Fruit fly (Drosophila melanogaster) whole organism, embryonic: ENCODE data around the gene CG32066.

Source experiments
- CG2116 ChIP-seq: fragments of 200-800 bp; sonication (Bioruptor generic); optimal IDR thresholded peaks from 3 replicates; lab custom pipeline; 2018; ENCODE audit warnings: missing biosample characterization, mild to moderate bottlenecking, missing genetic modification characterization
- CG32532 ChIP-seq: fragments of 200-800 bp; sonication (Bioruptor generic); IDR thresholded peaks from 2 replicates; pipeline ENCODE4 v1.3.6; 2022; ENCODE audit warnings: missing biosample characterization, missing genetic modification characterization
- Lpt ChIP-seq: fragments of >200 bp; optimal IDR thresholded peaks from 2 replicates; lab custom pipeline; 2018; ENCODE audit warnings: missing biosample characterization, missing genetic modification characterization
- NFAT ChIP-seq: fragments of 200-800 bp; sonication (Bioruptor generic); IDR thresholded peaks from 2 replicates; pipeline ENCODE4 v1.3.6; 2022; ENCODE audit warnings: missing biosample characterization, missing genetic modification characterization
- Sry-δ ChIP-seq: fragments of 200-800 bp; sonication (Bioruptor generic); optimal IDR thresholded peaks from 2 replicates; lab custom pipeline; 2016; ENCODE audit warnings: missing biosample characterization, missing genetic modification characterization
- bigmax ChIP-seq: fragments of 200-800 bp; sonication (Bioruptor generic); optimal IDR thresholded peaks from 2 replicates; lab custom pipeline; 2018; ENCODE audit warnings: missing biosample characterization, mild to moderate bottlenecking, missing genetic modification characterization
- nau ChIP-seq: fragments of 200-800 bp; sonication (Bioruptor generic); optimal IDR thresholded peaks from 3 replicates; lab custom pipeline; 2017; ENCODE audit warnings: missing biosample characterization, mild to moderate bottlenecking, missing genetic modification characterization, missing genetic modification reagents
- run ChIP-seq: fragments of 200-800 bp; sonication (Bioruptor generic); optimal IDR thresholded peaks from 3 replicates; lab custom pipeline; 2018; ENCODE audit warnings: missing biosample characterization, mild to moderate bottlenecking, missing genetic modification characterization
- stc ChIP-seq: fragments of 200-800 bp; sonication (Bioruptor generic); IDR thresholded peaks from 2 replicates; pipeline ENCODE4 v1.3.6; 2022; ENCODE audit warnings: missing biosample characterization, missing genetic modification characterization

DNA sequence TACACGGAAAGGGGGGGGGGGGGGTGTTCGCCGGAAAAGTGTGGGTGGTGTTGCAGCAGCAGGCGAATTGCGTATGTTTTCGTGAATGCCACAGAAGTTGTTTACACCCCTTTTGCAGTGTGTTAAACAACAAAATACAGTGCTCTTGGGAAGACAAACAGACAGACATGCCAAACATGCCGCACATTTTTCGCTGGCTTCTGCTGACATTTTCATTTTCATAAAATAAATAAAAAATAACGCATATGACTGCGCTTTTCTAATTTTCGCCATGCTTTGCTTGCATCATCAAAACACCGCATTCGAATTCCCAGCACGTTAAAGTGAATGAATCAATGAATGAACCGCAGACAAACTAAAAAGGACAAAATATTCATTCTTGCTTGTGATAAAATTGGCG is 9.5 kb downstream of the CG32066 start:
- no peak for TF ChIP-seq NFAT
- no peak for TF ChIP-seq Sry-δ
- TF ChIP-seq CG2116 (GFP tag; lab: Kevin White, UChicago): no peak
- TF ChIP-seq stc (GFP tag; lab: Robert Waterston, UW): no peak
- TF ChIP-seq CG32532 (GFP tag; lab: Robert Waterston, UW): no peak
- no peak for TF ChIP-seq bigmax (GFP tag; lab: Kevin White, UChicago)
- TF ChIP-seq Lpt (GFP tag; lab: Kevin White, UChicago): no peak
- TF ChIP-seq nau: no peak
- TF ChIP-seq run (tag; lab: Kevin White, UChicago): no peak
